Comparison of ENCODE assay signal across 1 fruit fly cellular context in genomic region chr3L:17242078-17242613, dm6.
TF ChIP-seq lines count a peak whose summit lies in the region.

Afg3l2 (minus strand) TSS chr3L:17242128.

TF ChIP-seq in whole organism, embryonic, 481 proteins besides CTCF, POLR2A, EP300 and RAD21 (continued from another document and continues in another):
- TF ChIP-seq tna (GFP tag; IDR thresholded peaks at IDR 0.05; lab: Robert Waterston, UW; ENCODE audit: partially characterized antibody) = no peak
- TF ChIP-seq az2 (GFP tag; optimal IDR thresholded peaks at IDR 0.05; lab: Kevin White, UChicago) = peak; percentile 28
- TF ChIP-seq CG30020 (tag; optimal IDR thresholded peaks at IDR 0.05; lab: Kevin White, UChicago) = peak; percentile 37
- TF ChIP-seq z (GFP tag; IDR thresholded peaks at IDR 0.05; lab: Robert Waterston, UW) = no peak
- peak; percentile 79 for TF ChIP-seq CG32772 (GFP tag; IDR thresholded peaks at IDR 0.05; lab: Robert Waterston, UW)
- TF ChIP-seq CG13296 (GFP tag; optimal IDR thresholded peaks at IDR 0.05; lab: Kevin White, UChicago) = no peak
- no peak for TF ChIP-seq ewg (GFP tag; optimal IDR thresholded peaks at IDR 0.05; lab: Kevin White, UChicago)
- peak; percentile 56 for TF ChIP-seq CG18764 (GFP tag; optimal IDR thresholded peaks at IDR 0.05; lab: Kevin White, UChicago)
- TF ChIP-seq trh (GFP tag; optimal IDR thresholded peaks at IDR 0.05; lab: Kevin White, UChicago) = peak; percentile 15
- TF ChIP-seq Hmr (GFP tag; optimal IDR thresholded peaks at IDR 0.05; lab: Kevin White, UChicago) = peak; percentile 65
- peak; percentile 59 for TF ChIP-seq CG17359 (tag; optimal IDR thresholded peaks at IDR 0.05; lab: Kevin White, UChicago)
- no peak for TF ChIP-seq maf-S (GFP tag; optimal IDR thresholded peaks at IDR 0.05; lab: Kevin White, UChicago)
- peak; percentile 49; the same call in 2 of the 3 replicates for TF ChIP-seq CG7357 (GFP tag; IDR thresholded peaks at IDR 0.05; lab: Robert Waterston, UW)
- no peak for TF ChIP-seq MESR4 (GFP tag; optimal IDR thresholded peaks at IDR 0.05; lab: Kevin White, UChicago)
- no peak for TF ChIP-seq Med (GFP tag; lab: Kevin White, UChicago)
- TF ChIP-seq Chrac-16 (GFP tag; optimal IDR thresholded peaks at IDR 0.05; lab: Kevin White, UChicago) = peak; percentile 22
- TF ChIP-seq Abd-B (GFP tag; optimal IDR thresholded peaks at IDR 0.05; lab: Kevin White, UChicago) = peak; percentile 72
- peak; percentile 75 for TF ChIP-seq Lhr (GFP tag; optimal IDR thresholded peaks at IDR 0.05; lab: Kevin White, UChicago)
- peak; percentile 43; the same call in 1 of the 2 replicates for TF ChIP-seq Taf1 (GFP tag; IDR thresholded peaks at IDR 0.05; lab: Robert Waterston, UW)
- peak; percentile 90 for TF ChIP-seq vvl (GFP tag; IDR thresholded peaks at IDR 0.05; lab: Robert Waterston, UW)
- no peak for TF ChIP-seq CG1792 (GFP tag; optimal IDR thresholded peaks at IDR 0.05; lab: Kevin White, UChicago)
- TF ChIP-seq Xrp1 (GFP tag; IDR thresholded peaks at IDR 0.05; lab: Robert Waterston, UW) = peak; percentile 70; the same call in 1 of the 2 replicates
- TF ChIP-seq dpn (GFP tag; optimal IDR thresholded peaks at IDR 0.05; lab: Kevin White, UChicago) = peak; percentile 12 to 29
- peak; percentile 55 for TF ChIP-seq klu (GFP tag; IDR thresholded peaks at IDR 0.05; lab: Robert Waterston, UW)
- TF ChIP-seq peb (GFP tag; IDR thresholded peaks at IDR 0.05; lab: Robert Waterston, UW) = 0 out of 2 replicates have a peak, but pooled peaks have one; percentile 58
- TF ChIP-seq nmo (GFP tag; optimal IDR thresholded peaks at IDR 0.05; lab: Kevin White, UChicago) = peak; percentile 71
- TF ChIP-seq Poxn (GFP tag; IDR thresholded peaks at IDR 0.05; lab: Robert Waterston, UW) = peak; percentile 32; the same call in 1 of the 2 replicates
- no peak for TF ChIP-seq CG7745 (tag; optimal IDR thresholded peaks at IDR 0.05; lab: Kevin White, UChicago)
- TF ChIP-seq CG43689 (GFP tag; IDR thresholded peaks at IDR 0.05; lab: Robert Waterston, UW) = no peak
- TF ChIP-seq repo (GFP tag; optimal IDR thresholded peaks at IDR 0.05; lab: Kevin White, UChicago) = no peak
- TF ChIP-seq ase (GFP tag; IDR thresholded peaks at IDR 0.05; lab: Robert Waterston, UW) = peak; percentile 66; the same call in 2 of the 3 replicates
- TF ChIP-seq gsb-n (tag; optimal IDR thresholded peaks at IDR 0.05; lab: Kevin White, UChicago) = peak; percentile 41
- TF ChIP-seq Dip2 (GFP tag; IDR thresholded peaks at IDR 0.05; lab: Robert Waterston, UW) = no peak
- no peak for TF ChIP-seq nerfin-2 (GFP tag; IDR thresholded peaks at IDR 0.05; lab: Robert Waterston, UW; ENCODE audit: partially characterized antibody)
- no peak for TF ChIP-seq h (optimal IDR thresholded peaks at IDR 0.05; lab: Kevin White, UChicago)
- TF ChIP-seq CG11696 (GFP tag; IDR thresholded peaks at IDR 0.05; lab: Robert Waterston, UW) = no peak
- peak; percentile 19; the same call in 1 of the 3 replicates for TF ChIP-seq CG14050 (GFP tag; IDR thresholded peaks at IDR 0.05; lab: Robert Waterston, UW)
- TF ChIP-seq CG1647 (GFP tag; optimal IDR thresholded peaks at IDR 0.05; lab: Kevin White, UChicago) = peak; percentile 49
- peak; percentile 52 for TF ChIP-seq Meics (GFP tag; optimal IDR thresholded peaks at IDR 0.05; lab: Kevin White, UChicago)
- no peak for TF ChIP-seq CG15479 (GFP tag; optimal IDR thresholded peaks at IDR 0.05; lab: Kevin White, UChicago)
- TF ChIP-seq CG14710 (tag; optimal IDR thresholded peaks at IDR 0.05; lab: Kevin White, UChicago) = peak; percentile 84
- TF ChIP-seq Asciz (GFP tag; optimal IDR thresholded peaks at IDR 0.05; lab: Kevin White, UChicago) = peak; percentile 51
- peak; percentile 40 for TF ChIP-seq CG15601 (tag; optimal IDR thresholded peaks at IDR 0.05; lab: Kevin White, UChicago)
- TF ChIP-seq Sox100B (GFP tag; optimal IDR thresholded peaks at IDR 0.05; lab: Kevin White, UChicago) = peak; percentile 68
- no peak for TF ChIP-seq CG11723 (GFP tag; optimal IDR thresholded peaks at IDR 0.05; lab: Kevin White, UChicago)
- TF ChIP-seq zfh1 (GFP tag; IDR thresholded peaks at IDR 0.05; lab: Robert Waterston, UW) = peak; percentile 79
- 0 out of 2 replicates have a peak, but pooled peaks have one; percentile 39 for TF ChIP-seq cas (GFP tag; IDR thresholded peaks at IDR 0.05; lab: Robert Waterston, UW)
- TF ChIP-seq emc (GFP tag; optimal IDR thresholded peaks at IDR 0.05; lab: Kevin White, UChicago) = no peak
- TF ChIP-seq nau (GFP tag; optimal IDR thresholded peaks at IDR 0.05; lab: Kevin White, UChicago) = peak; percentile 45
- TF ChIP-seq CG18476 (GFP tag; optimal IDR thresholded peaks at IDR 0.05; lab: Kevin White, UChicago) = peak; percentile 55
- TF ChIP-seq usp (GFP tag; optimal IDR thresholded peaks at IDR 0.05; lab: Kevin White, UChicago) = no peak
- peak; percentile 83 for TF ChIP-seq fd96Cb (tag; optimal IDR thresholded peaks at IDR 0.05; lab: Kevin White, UChicago)
- TF ChIP-seq CG42726 (GFP tag; IDR thresholded peaks at IDR 0.05; lab: Robert Waterston, UW; ENCODE audit: partially characterized antibody) = no peak
- TF ChIP-seq CG16779 (GFP tag; IDR thresholded peaks at IDR 0.05; lab: Robert Waterston, UW) = no peak
- TF ChIP-seq tll (GFP tag; optimal IDR thresholded peaks at IDR 0.05; lab: Kevin White, UChicago) = no peak
- TF ChIP-seq D19A (tag; optimal IDR thresholded peaks at IDR 0.05; lab: Kevin White, UChicago) = peak; percentile 100
- peak; percentile 71 for TF ChIP-seq lab (GFP tag; optimal IDR thresholded peaks at IDR 0.05; lab: Kevin White, UChicago)
- no peak for TF ChIP-seq Kr (GFP tag; optimal IDR thresholded peaks at IDR 0.05; lab: Kevin White, UChicago)
- peak; percentile 34 for TF ChIP-seq cwo (GFP tag; optimal IDR thresholded peaks at IDR 0.05; lab: Kevin White, UChicago)
- peak; percentile 90 for TF ChIP-seq Gug (GFP tag; IDR thresholded peaks at IDR 0.05; lab: Robert Waterston, UW)
- peak; percentile 18 for TF ChIP-seq HHEX (GFP tag; optimal IDR thresholded peaks at IDR 0.05; lab: Kevin White, UChicago)
- TF ChIP-seq CG11504 (tag; optimal IDR thresholded peaks at IDR 0.05; lab: Kevin White, UChicago) = peak; percentile 80
- no peak for TF ChIP-seq Scr (GFP tag; IDR thresholded peaks at IDR 0.05; lab: Robert Waterston, UW; ENCODE audit: partially characterized antibody)
- no peak for TF ChIP-seq disco-r (GFP tag; optimal IDR thresholded peaks at IDR 0.05; lab: Kevin White, UChicago)
- TF ChIP-seq CG2202 (tag; optimal IDR thresholded peaks at IDR 0.05; lab: Kevin White, UChicago) = no peak
- no peak for TF ChIP-seq ab (GFP tag; optimal IDR thresholded peaks at IDR 0.05; lab: Kevin White, UChicago)
- no peak for TF ChIP-seq exex (tag; optimal IDR thresholded peaks at IDR 0.05; lab: Kevin White, UChicago)
- TF ChIP-seq CG13424 (tag; optimal IDR thresholded peaks at IDR 0.05; lab: Kevin White, UChicago) = peak; percentile 49
- peak; percentile 44 for TF ChIP-seq CG33557 (GFP tag; optimal IDR thresholded peaks at IDR 0.05; lab: Kevin White, UChicago)
- no peak for TF ChIP-seq Nf-YC (tag; optimal IDR thresholded peaks at IDR 0.05; lab: Kevin White, UChicago)
- TF ChIP-seq CG11560 (tag; IDR thresholded peaks at IDR 0.05; lab: Robert Waterston, UW) = peak; percentile 30; the same call in 1 of the 3 replicates
- TF ChIP-seq Optix (GFP tag; IDR thresholded peaks at IDR 0.05; lab: Robert Waterston, UW) = no peak
- no peak for TF ChIP-seq odd (GFP tag; optimal IDR thresholded peaks at IDR 0.05; lab: Kevin White, UChicago)
- peak; percentile 72 for TF ChIP-seq sqz (GFP tag; optimal IDR thresholded peaks at IDR 0.05; lab: Kevin White, UChicago)
- TF ChIP-seq H15 (GFP tag; IDR thresholded peaks at IDR 0.05; lab: Robert Waterston, UW) = peak; percentile 75
- TF ChIP-seq CG9609 (GFP tag; optimal IDR thresholded peaks at IDR 0.05; lab: Kevin White, UChicago) = no peak
- no peak; the same call in 2 of the 3 replicates for TF ChIP-seq CG3726 (GFP tag; IDR thresholded peaks at IDR 0.05; lab: Robert Waterston, UW)
- no peak for TF ChIP-seq Adf1 (GFP tag; IDR thresholded peaks at IDR 0.05; lab: Robert Waterston, UW)
- TF ChIP-seq Dip3 (GFP tag; optimal IDR thresholded peaks at IDR 0.05; lab: Kevin White, UChicago) = peak; percentile 5
- TF ChIP-seq ind (GFP tag; optimal IDR thresholded peaks at IDR 0.05; lab: Kevin White, UChicago) = peak; percentile 72
- no peak for TF ChIP-seq gsb (GFP tag; IDR thresholded peaks at IDR 0.05; lab: Robert Waterston, UW)
- no peak for TF ChIP-seq fd3F (GFP tag; optimal IDR thresholded peaks at IDR 0.05; lab: Kevin White, UChicago)
- no peak for TF ChIP-seq vfl (GFP tag; optimal IDR thresholded peaks at IDR 0.05; lab: Kevin White, UChicago)
- TF ChIP-seq CG12744 (GFP tag; optimal IDR thresholded peaks at IDR 0.05; lab: Kevin White, UChicago) = no peak
- TF ChIP-seq Oaz (GFP tag; IDR thresholded peaks at IDR 0.05; lab: Robert Waterston, UW) = no peak
- TF ChIP-seq CG17612 (GFP tag; IDR thresholded peaks at IDR 0.05; lab: Robert Waterston, UW) = no peak
- TF ChIP-seq CG10959 (GFP tag; IDR thresholded peaks at IDR 0.05; lab: Robert Waterston, UW) = peak; percentile 53
- TF ChIP-seq danr (GFP tag; IDR thresholded peaks at IDR 0.05; lab: Robert Waterston, UW) = peak; percentile 58; the same call in 1 of the 2 replicates
- TF ChIP-seq Spps (tag; optimal IDR thresholded peaks at IDR 0.05; lab: Kevin White, UChicago) = peak; percentile 50
- TF ChIP-seq crol (GFP tag; IDR thresholded peaks at IDR 0.05; lab: Robert Waterston, UW) = no peak
- TF ChIP-seq CG4707 (GFP tag; optimal IDR thresholded peaks at IDR 0.05; lab: Kevin White, UChicago) = no peak
- TF ChIP-seq CG6654 (GFP tag; optimal IDR thresholded peaks at IDR 0.05; lab: Kevin White, UChicago) = peak; percentile 24
- TF ChIP-seq CG11247 (GFP tag; IDR thresholded peaks at IDR 0.05; lab: Robert Waterston, UW) = peak; percentile 68
- TF ChIP-seq B-H2 (GFP tag; optimal IDR thresholded peaks at IDR 0.05; lab: Kevin White, UChicago) = no peak
- peak; percentile 82 for TF ChIP-seq CG11093 (GFP tag; IDR thresholded peaks at IDR 0.05; lab: Robert Waterston, UW)
- TF ChIP-seq Nf-YB (GFP tag; optimal IDR thresholded peaks at IDR 0.05; lab: Kevin White, UChicago) = no peak
- peak; percentile 20; the same call in 1 of the 2 replicates for TF ChIP-seq amos (GFP tag; IDR thresholded peaks at IDR 0.05; lab: Robert Waterston, UW; ENCODE audit: partially characterized antibody)
- peak; percentile 15 for TF ChIP-seq CG1529 (GFP tag; optimal IDR thresholded peaks at IDR 0.05; lab: Kevin White, UChicago)
- no peak for TF ChIP-seq CG2889 (GFP tag; IDR thresholded peaks at IDR 0.05; lab: Robert Waterston, UW)
- no peak for TF ChIP-seq ash1 (GFP tag; optimal IDR thresholded peaks at IDR 0.05; lab: Kevin White, UChicago)
- peak; percentile 70 for TF ChIP-seq B-H1 (GFP tag; IDR thresholded peaks at IDR 0.05; lab: Robert Waterston, UW)
- TF ChIP-seq CG12071 (GFP tag; optimal IDR thresholded peaks at IDR 0.05; lab: Kevin White, UChicago) = peak; percentile 8
- peak; percentile 28 for TF ChIP-seq tio (GFP tag; optimal IDR thresholded peaks at IDR 0.05; lab: Kevin White, UChicago)
- peak; percentile 52 for TF ChIP-seq NC2β (GFP tag; optimal IDR thresholded peaks at IDR 0.05; lab: Kevin White, UChicago)
- peak; percentile 26; the same call in 1 of the 2 replicates for TF ChIP-seq gt (GFP tag; IDR thresholded peaks at IDR 0.05; lab: Robert Waterston, UW)
- TF ChIP-seq Dfd (GFP tag; optimal IDR thresholded peaks at IDR 0.05; lab: Kevin White, UChicago) = no peak
- peak; percentile 70 for TF ChIP-seq CG10147 (GFP tag; optimal IDR thresholded peaks at IDR 0.05; lab: Kevin White, UChicago)
- TF ChIP-seq CG1602 (GFP tag; optimal IDR thresholded peaks at IDR 0.05; lab: Kevin White, UChicago) = peak; percentile 19
- TF ChIP-seq CkIIα-i1 (GFP tag; IDR thresholded peaks at IDR 0.05; lab: Robert Waterston, UW) = no peak
- peak; percentile 83 for TF ChIP-seq lmd (GFP tag; IDR thresholded peaks at IDR 0.05; lab: Robert Waterston, UW)
- TF ChIP-seq CG32767 (GFP tag; IDR thresholded peaks at IDR 0.05; lab: Robert Waterston, UW) = no peak
- TF ChIP-seq CG6791 (GFP tag; IDR thresholded peaks at IDR 0.05; lab: Robert Waterston, UW; ENCODE audit: partially characterized antibody) = no peak
- TF ChIP-seq ci (GFP tag; IDR thresholded peaks at IDR 0.05; lab: Robert Waterston, UW) = no peak
- TF ChIP-seq otp (GFP tag; IDR thresholded peaks at IDR 0.05; lab: Robert Waterston, UW) = no peak
- no peak for TF ChIP-seq CG2678 (tag; optimal IDR thresholded peaks at IDR 0.05; lab: Kevin White, UChicago)
- peak; percentile 27 for TF ChIP-seq cato (GFP tag; optimal IDR thresholded peaks at IDR 0.05; lab: Kevin White, UChicago; ENCODE audit: borderline replicate concordance)
- TF ChIP-seq Fer3 (tag; optimal IDR thresholded peaks at IDR 0.05; lab: Kevin White, UChicago) = peak; percentile 45
- TF ChIP-seq CG11456 (GFP tag; IDR thresholded peaks at IDR 0.05; lab: Robert Waterston, UW) = peak; percentile 78
- no peak for TF ChIP-seq sim (GFP tag; IDR thresholded peaks at IDR 0.05; lab: Robert Waterston, UW)
- peak; percentile 26 for TF ChIP-seq pzg (GFP tag; optimal IDR thresholded peaks at IDR 0.05; lab: Kevin White, UChicago)
- no peak for TF ChIP-seq mam (GFP tag; optimal IDR thresholded peaks at IDR 0.05; lab: Kevin White, UChicago)
- TF ChIP-seq luna (GFP tag; optimal IDR thresholded peaks at IDR 0.05; lab: Kevin White, UChicago) = no peak
- TF ChIP-seq NfI (GFP tag; optimal IDR thresholded peaks at IDR 0.05; lab: Kevin White, UChicago) = peak; percentile 43
- TF ChIP-seq CG1024 (GFP tag; IDR thresholded peaks at IDR 0.05; lab: Robert Waterston, UW) = peak; percentile 57; the same call in 1 of the 2 replicates
- TF ChIP-seq CG7556 (GFP tag; optimal IDR thresholded peaks at IDR 0.05; lab: Kevin White, UChicago) = no peak
- TF ChIP-seq gro (GFP tag; optimal IDR thresholded peaks at IDR 0.05; lab: Kevin White, UChicago) = no peak
- peak; percentile 11 for TF ChIP-seq CG16815 (GFP tag; optimal IDR thresholded peaks at IDR 0.05; lab: Kevin White, UChicago)
- no peak for TF ChIP-seq Atf6 (GFP tag; IDR thresholded peaks at IDR 0.05; lab: Robert Waterston, UW)
- peak; percentile 84 for TF ChIP-seq slou (GFP tag; optimal IDR thresholded peaks at IDR 0.05; lab: Kevin White, UChicago)
- TF ChIP-seq dan (GFP tag; IDR thresholded peaks at IDR 0.05; lab: Robert Waterston, UW) = no peak
- TF ChIP-seq chn (GFP tag; optimal IDR thresholded peaks at IDR 0.05; lab: Kevin White, UChicago) = peak; percentile 24
- TF ChIP-seq sima (GFP tag; optimal IDR thresholded peaks at IDR 0.05; lab: Kevin White, UChicago) = no peak
- TF ChIP-seq CG9727 (GFP tag; optimal IDR thresholded peaks at IDR 0.05; lab: Kevin White, UChicago) = peak; percentile 54
- no peak for TF ChIP-seq fru (optimal IDR thresholded peaks at IDR 0.05; lab: Kevin White, UChicago)
